Fruit fly (Drosophila melanogaster) whole organism, embryonic: Measurements from ENCODE around the gene CG45065.
A peak's percentile ranks its signal among the peaks of the same experiment; 100 is the strongest.

Experiments used
- Asciz ChIP-seq: fragments of 200-800 bp; sonication (Bioruptor generic); optimal IDR thresholded peaks from 2 replicates; lab custom pipeline; 2017; ENCODE audit warnings: missing biosample characterization, mild to moderate bottlenecking, missing genetic modification characterization, missing genetic modification reagents
- Bdp1 ChIP-seq: fragments of 200-800 bp; sonication (Bioruptor generic); optimal IDR thresholded peaks from 3 replicates; lab custom pipeline; 2016; ENCODE audit warnings: missing biosample characterization, missing genetic modification characterization
- CG10147 ChIP-seq: fragments of 200-800 bp; sonication (Bioruptor generic); optimal IDR thresholded peaks from 2 replicates; lab custom pipeline; 2019; ENCODE audit warnings: missing biosample characterization, mild to moderate bottlenecking, missing genetic modification characterization, moderate library complexity
- CG1024 ChIP-seq: fragments of 200-800 bp; sonication (Bioruptor generic); IDR thresholded peaks from 2 replicates; pipeline ENCODE4 v1.3.6; 2022; ENCODE audit warnings: missing biosample characterization, missing genetic modification characterization
- CG11504 ChIP-seq: fragments of 200-800 bp; sonication (Bioruptor generic); optimal IDR thresholded peaks from 3 replicates; lab custom pipeline; 2019; ENCODE audit warnings: missing biosample characterization, mild to moderate bottlenecking, missing genetic modification characterization, moderate library complexity
- CG12659 ChIP-seq: fragments of 200-800 bp; sonication (Bioruptor generic); optimal IDR thresholded peaks from 3 replicates; lab custom pipeline; 2017; ENCODE audit warnings: mild to moderate bottlenecking, missing biosample characterization, missing genetic modification reagents, missing genetic modification characterization
- CG13424 ChIP-seq: fragments of 200-800 bp; sonication (Bioruptor generic); optimal IDR thresholded peaks from 2 replicates; lab custom pipeline; 2019; ENCODE audit warnings: missing biosample characterization, mild to moderate bottlenecking, missing genetic modification characterization, moderate library complexity
- CG13894 ChIP-seq: fragments of 200-800 bp; sonication (Bioruptor generic); optimal IDR thresholded peaks from 3 replicates; lab custom pipeline; 2018; ENCODE audit warnings: missing biosample characterization, mild to moderate bottlenecking, missing genetic modification characterization, moderate library complexity
- CG14441 ChIP-seq: fragments of 200-800 bp; sonication (Bioruptor generic); IDR thresholded peaks from 2 replicates; pipeline ENCODE4 v1.3.6; 2022; ENCODE audit warnings: missing biosample characterization, missing genetic modification characterization
- CG14860 ChIP-seq: fragments of 200-800 bp; sonication (Bioruptor generic); IDR thresholded peaks from 3 replicates; pipeline ENCODE4 v1.3.6; 2022; ENCODE audit warnings: missing biosample characterization, missing genetic modification characterization; ENCODE audit not compliant: partially characterized antibody
- CG14965 ChIP-seq: fragments of 200-800 bp; sonication (Bioruptor generic); optimal IDR thresholded peaks from 2 replicates; lab custom pipeline; 2016; ENCODE audit warnings: missing biosample characterization, missing genetic modification characterization, borderline replicate concordance
- CG18011 ChIP-seq: fragments of 200-800 bp; sonication (Bioruptor generic); optimal IDR thresholded peaks from 2 replicates; lab custom pipeline; 2017; ENCODE audit warnings: missing biosample characterization, missing genetic modification characterization, mild to moderate bottlenecking, moderate library complexity, missing genotype
- CG18599 ChIP-seq: fragments of 200-800 bp; sonication (Bioruptor generic); optimal IDR thresholded peaks from 3 replicates; lab custom pipeline; 2017; ENCODE audit warnings: missing biosample characterization, missing genetic modification characterization, mild to moderate bottlenecking, moderate library complexity, missing genetic modification reagents
- CG2199 ChIP-seq: fragments of 200-800 bp; sonication (Bioruptor generic); IDR thresholded peaks from 3 replicates; pipeline ENCODE4 v1.3.6; 2022; ENCODE audit warnings: missing biosample characterization, missing genetic modification characterization
- CG4360 ChIP-seq: fragments of 200-800 bp; sonication (Bioruptor generic); IDR thresholded peaks from 2 replicates; pipeline ENCODE4 v1.3.6; 2022; ENCODE audit warnings: missing biosample characterization, missing genetic modification characterization
- CG4730 ChIP-seq: fragments of 200-800 bp; sonication (Bioruptor generic); IDR thresholded peaks from 2 replicates; pipeline ENCODE4 v1.3.6; 2022; ENCODE audit warnings: missing biosample characterization, missing genetic modification characterization
- CG6254 ChIP-seq: fragments of 200-800 bp; sonication (Bioruptor generic); optimal IDR thresholded peaks from 3 replicates; lab custom pipeline; 2017; ENCODE audit warnings: mild to moderate bottlenecking, missing biosample characterization, missing genetic modification reagents, missing genetic modification characterization
- CG6689 ChIP-seq: fragments of 200-800 bp; sonication (Bioruptor generic); IDR thresholded peaks from 2 replicates; pipeline ENCODE4 v1.3.6; 2022; ENCODE audit warnings: missing biosample characterization, missing genetic modification characterization
- CG6765 ChIP-seq: fragments of 200-800 bp; sonication (Bioruptor generic); optimal IDR thresholded peaks from 3 replicates; lab custom pipeline; 2017; ENCODE audit warnings: missing biosample characterization, mild to moderate bottlenecking, missing genetic modification characterization
- CG7786 ChIP-seq: fragments of 200-800 bp; sonication (Bioruptor generic); optimal IDR thresholded peaks from 2 replicates; lab custom pipeline; 2016; ENCODE audit warnings: missing biosample characterization, missing genetic modification characterization
- CG9609 ChIP-seq: fragments of 200-800 bp; sonication (Bioruptor generic); optimal IDR thresholded peaks from 3 replicates; lab custom pipeline; 2016; ENCODE audit warnings: missing biosample characterization, missing genetic modification characterization
- CG9817 ChIP-seq: fragments of 200-800 bp; sonication (Bioruptor generic); optimal IDR thresholded peaks from 2 replicates; lab custom pipeline; 2018; ENCODE audit warnings: missing biosample characterization, mild to moderate bottlenecking, missing genetic modification characterization, moderate library complexity
- CHES-1-like ChIP-seq: fragments of 200-800 bp; sonication (Bioruptor generic); optimal IDR thresholded peaks from 2 replicates; lab custom pipeline; 2016; ENCODE audit warnings: missing biosample characterization, missing genetic modification characterization
- D ChIP-seq, 2 experiments: fragments of 200-800 bp in 1 of 2; fragments of >200 bp in 1 of 2; sonication (Bioruptor generic) in 1 of 2; optimal IDR thresholded peaks; 2 replicates in 1 of 2; 3 replicates in 1 of 2; lab custom pipeline; 2017; ENCODE audit warnings: mild to moderate bottlenecking in 1 of 2, missing biosample characterization in 1 of 2, missing genetic modification characterization in 1 of 2, missing genetic modification reagents in 1 of 2
- D19B ChIP-seq: fragments of 200-800 bp; sonication (Bioruptor generic); optimal IDR thresholded peaks from 2 replicates; lab custom pipeline; 2017; ENCODE audit warnings: missing biosample characterization, mild to moderate bottlenecking, missing genetic modification characterization
- E2f2 ChIP-seq: fragments of 200-800 bp; sonication (Bioruptor generic); IDR thresholded peaks from 2 replicates; pipeline ENCODE4 v1.3.6; 2022; ENCODE audit warnings: missing biosample characterization, missing genetic modification characterization
- MESR4 ChIP-seq: fragments of 200-800 bp; sonication (Bioruptor generic); optimal IDR thresholded peaks from 2 replicates; lab custom pipeline; 2018; ENCODE audit warnings: missing biosample characterization, mild to moderate bottlenecking, missing genetic modification characterization, moderate library complexity
- Mad ChIP-seq: fragments of 200-800 bp; sonication (Bioruptor generic); optimal IDR thresholded peaks from 2 replicates; lab custom pipeline; 2016; ENCODE audit warnings: missing biosample characterization, missing genetic modification characterization
- Med ChIP-seq: fragments of 200-800 bp; sonication (Bioruptor generic); peaks from one replicate; lab custom pipeline; 2016; ENCODE audit warnings: missing biosample characterization, missing genetic modification characterization, mild to moderate bottlenecking, inconsistent platforms, moderate library complexity
- Opbp ChIP-seq: fragments of 200-800 bp; sonication (Bioruptor generic); IDR thresholded peaks from 3 replicates; pipeline ENCODE4 v1.3.6; 2022; ENCODE audit warnings: missing biosample characterization, missing genetic modification characterization; ENCODE audit not compliant: partially characterized antibody
- Pdp1 ChIP-seq, 2 experiments: fragments of 200-800 bp; sonication (Bioruptor generic); optimal IDR thresholded peaks; 3 replicates each; lab custom pipeline; 2016; ENCODE audit warnings: missing biosample characterization in 2 of 2, missing genetic modification characterization in 2 of 2, mild to moderate bottlenecking in 1 of 2, moderate library complexity in 1 of 2
- Side ChIP-seq: fragments of 200-800 bp; sonication (Bioruptor generic); optimal IDR thresholded peaks from 2 replicates; lab custom pipeline; 2016; ENCODE audit warnings: missing biosample characterization, missing genetic modification characterization
- Tbp ChIP-seq: fragments of >200 bp; optimal IDR thresholded peaks from 2 replicates; lab custom pipeline; 2018; ENCODE audit warnings: missing biosample characterization, missing genetic modification characterization
- YL-1 ChIP-seq: fragments of 200-800 bp; sonication (Bioruptor generic); optimal IDR thresholded peaks from 3 replicates; lab custom pipeline; 2017; ENCODE audit warnings: missing biosample characterization, mild to moderate bottlenecking, missing genetic modification characterization
- al ChIP-seq: fragments of 200-800 bp; sonication (Bioruptor generic); IDR thresholded peaks from 2 replicates; pipeline ENCODE4 v1.3.6; 2022; ENCODE audit warnings: missing biosample characterization, missing genetic modification characterization
- dmrt99B ChIP-seq: fragments of 200-800 bp; sonication (Bioruptor generic); optimal IDR thresholded peaks from 2 replicates; lab custom pipeline; 2018; ENCODE audit warnings: missing biosample characterization, mild to moderate bottlenecking, missing genetic modification characterization, moderate library complexity
- emc ChIP-seq: fragments of 200-800 bp; sonication (Bioruptor generic); optimal IDR thresholded peaks from 2 replicates; lab custom pipeline; 2016; ENCODE audit warnings: missing biosample characterization, missing genetic modification characterization
- ems ChIP-seq: fragments of 200-800 bp; sonication (Bioruptor generic); optimal IDR thresholded peaks from 3 replicates; lab custom pipeline; 2016; ENCODE audit warnings: missing biosample characterization, missing genetic modification characterization
- fd64A ChIP-seq: fragments of 200-800 bp; sonication (Bioruptor generic); optimal IDR thresholded peaks from 3 replicates; lab custom pipeline; 2018; ENCODE audit warnings: missing biosample characterization, mild to moderate bottlenecking, missing genetic modification characterization
- ftz-f1 ChIP-seq: fragments of 200-800 bp; sonication (Bioruptor generic); optimal IDR thresholded peaks from 2 replicates; lab custom pipeline; 2016; ENCODE audit warnings: missing biosample characterization, missing genetic modification characterization
- insv ChIP-seq, 2 experiments: fragments of 200-800 bp; sonication (Bioruptor generic); optimal IDR thresholded peaks; 3 replicates each; lab custom pipeline; 2016 to 2018; ENCODE audit warnings: missing biosample characterization in 2 of 2, missing genetic modification characterization in 2 of 2
- inv ChIP-seq: fragments of 200-800 bp; sonication (Bioruptor generic); IDR thresholded peaks from 2 replicates; pipeline ENCODE4 v1.3.6; 2022; ENCODE audit warnings: missing biosample characterization, missing genetic modification characterization; ENCODE audit not compliant: partially characterized antibody
- lbe ChIP-seq: fragments of 200-800 bp; sonication (Bioruptor generic); optimal IDR thresholded peaks from 2 replicates; lab custom pipeline; 2016; ENCODE audit warnings: missing biosample characterization, mild to moderate bottlenecking, missing genetic modification characterization
- onecut ChIP-seq: fragments of 200-800 bp; sonication (Bioruptor generic); IDR thresholded peaks from 2 replicates; pipeline ENCODE4 v1.3.6; 2022; ENCODE audit warnings: missing biosample characterization, missing genetic modification characterization
- pan ChIP-seq, 4 experiments: fragments of >200 bp in 3 of 4; fragments of 200-800 bp in 1 of 4; sonication (Bioruptor generic) in 1 of 4; optimal IDR thresholded peaks in 3 of 4; IDR thresholded peaks in 1 of 4; 2 replicates each; pipeline versions ENCODE4 v1.3.6 to Lab custom; 2017 to 2022; ENCODE audit warnings: missing biosample characterization in 2 of 4, missing genetic modification characterization in 2 of 4, mixed read lengths in 1 of 4
- tna ChIP-seq: fragments of 200-800 bp; sonication (Bioruptor generic); IDR thresholded peaks from 2 replicates; pipeline ENCODE4 v1.3.6; 2022; ENCODE audit warnings: missing biosample characterization, missing genetic modification characterization; ENCODE audit not compliant: partially characterized antibody
- ttk ChIP-seq: fragments of 200-800 bp; sonication (Bioruptor generic); IDR thresholded peaks from 2 replicates; pipeline ENCODE4 v2.1.2; 2022; ENCODE audit warnings: missing biosample characterization, missing genetic modification characterization

Gene CG45065

DNA sequence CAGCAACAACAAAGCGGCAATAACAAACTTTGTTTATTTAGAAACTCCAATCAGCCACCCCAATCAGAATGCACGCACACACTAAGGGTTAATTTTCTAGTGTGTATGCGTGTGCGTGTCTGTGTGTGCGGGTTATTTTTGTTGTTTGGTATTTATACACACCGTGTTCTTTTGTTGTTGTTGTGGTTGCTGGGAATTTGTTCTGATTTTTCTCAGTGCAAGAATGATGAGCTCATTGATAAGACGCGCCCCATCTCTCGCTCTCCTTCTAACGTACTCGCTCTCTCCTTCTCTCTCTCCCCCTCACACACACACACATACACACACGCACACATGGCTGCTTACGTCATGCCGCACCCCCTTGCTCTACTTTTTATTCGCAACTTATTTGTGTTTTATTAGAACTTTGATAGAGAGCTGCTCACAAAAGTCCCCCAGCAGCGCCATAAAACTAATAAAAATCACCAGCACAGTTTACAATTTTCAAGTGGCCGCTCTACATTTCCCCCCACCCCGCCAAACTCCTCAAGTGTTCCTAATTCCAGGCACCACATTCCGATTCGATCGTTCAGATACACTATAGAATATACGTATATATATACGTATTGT lies 42.5 kb downstream of the CG45065 start (continued):
- TF ChIP-seq CG2199 (GFP tag; lab: Robert Waterston, UW) = no peak
- peak; percentile 39 for TF ChIP-seq CG6765 (GFP tag; lab: Kevin White, UChicago)
- TF ChIP-seq al (GFP tag; lab: Robert Waterston, UW) = peak; percentile 61
- TF ChIP-seq Med (GFP tag; lab: Kevin White, UChicago) = peak; percentile 93
- no peak for TF ChIP-seq CG18011 (GFP tag; lab: Kevin White, UChicago)
- TF ChIP-seq CG18599 (GFP tag; lab: Kevin White, UChicago) = peak; percentile 71
- no peak for TF ChIP-seq CG6254 (GFP tag; lab: Kevin White, UChicago)
- peak; percentile 83 to 94 for TF ChIP-seq insv (GFP tag; optimal IDR thresholded peaks at IDR 0.05; lab: Kevin White, UChicago)
- TF ChIP-seq onecut (GFP tag; lab: Robert Waterston, UW) = 0 out of 2 replicates have a peak, but pooled peaks have one; percentile 3
- TF ChIP-seq Asciz (GFP tag; lab: Kevin White, UChicago) = no peak
- TF ChIP-seq CG11504 (tag; lab: Kevin White, UChicago) = peak; percentile 13
- no peak for TF ChIP-seq CG14860 (GFP tag; lab: Robert Waterston, UW)
- peak; percentile 46 for TF ChIP-seq CHES-1-like (GFP tag; lab: Kevin White, UChicago)
- TF ChIP-seq CG13424 (tag; lab: Kevin White, UChicago) = peak; percentile 22
- TF ChIP-seq Side (GFP tag; lab: Kevin White, UChicago) = peak; percentile 40
- TF ChIP-seq Opbp (GFP tag; lab: Robert Waterston, UW) = no peak
- peak; percentile 9 for TF ChIP-seq fd64A (GFP tag; lab: Kevin White, UChicago)
- no peak for TF ChIP-seq CG1024 (GFP tag; lab: Robert Waterston, UW)
- TF ChIP-seq Tbp = no peak
- peak; percentile 91 for TF ChIP-seq CG13894
- no peak for TF ChIP-seq CG10147 (GFP tag; lab: Kevin White, UChicago)
- TF ChIP-seq CG14441 (GFP tag; lab: Robert Waterston, UW) = peak; percentile 52
- TF ChIP-seq ttk (GFP tag; lab: Robert Waterston, UW) = peak; percentile 60; the same call in 1 of the 2 replicates
- TF ChIP-seq CG9817 = peak; percentile 32
- TF ChIP-seq tna (GFP tag; lab: Robert Waterston, UW) = no peak
- no peak for TF ChIP-seq lbe (GFP tag; lab: Kevin White, UChicago)
- peak; percentile 45 for TF ChIP-seq YL-1 (GFP tag; lab: Kevin White, UChicago)
- TF ChIP-seq Mad (GFP tag; lab: Kevin White, UChicago) = peak; percentile 15
- TF ChIP-seq E2f2 (GFP tag; lab: Robert Waterston, UW) = no peak
- peak; percentile 63 for TF ChIP-seq CG7786 (GFP tag; lab: Kevin White, UChicago)
- peak; percentile 24 for TF ChIP-seq ems
- TF ChIP-seq inv (GFP tag; lab: Robert Waterston, UW) = no peak
- TF ChIP-seq dmrt99B (tag; lab: Kevin White, UChicago) = peak; percentile 30
- TF ChIP-seq CG4730 (GFP tag; lab: Robert Waterston, UW) = peak; percentile 12; the same call in 1 of the 2 replicates
- TF ChIP-seq CG4360 = peak; percentile 93
- peak; percentile 31 for TF ChIP-seq D19B (GFP tag; lab: Kevin White, UChicago)
- TF ChIP-seq CG9609 = peak; percentile 32
- no peak for TF ChIP-seq MESR4
- TF ChIP-seq Pdp1 (GFP tag; optimal IDR thresholded peaks at IDR 0.05; lab: Kevin White, UChicago) = peak in 1 of 2 experiments; percentile 92
- TF ChIP-seq Bdp1 (GFP tag; lab: Kevin White, UChicago) = peak; percentile 30
- TF ChIP-seq emc (GFP tag; lab: Kevin White, UChicago) = peak; percentile 33
- TF ChIP-seq CG6689 (GFP tag; lab: Robert Waterston, UW) = peak; percentile 27; the same call in 1 of the 2 replicates
- TF ChIP-seq CG14965 (GFP tag; lab: Kevin White, UChicago) = no peak
- no peak for TF ChIP-seq pan (optimal IDR thresholded peaks at IDR 0.05; lab: Kevin White, UChicago)
- peak in 1 of 2 experiments; percentile 68 for TF ChIP-seq pan (GFP tag; optimal IDR thresholded peaks at IDR 0.05 in 1 of 2, IDR thresholded peaks at IDR 0.05 in 1 of 2)
- TF ChIP-seq D (optimal IDR thresholded peaks at IDR 0.05; lab: Kevin White, UChicago) = no peak
- peak; percentile 31 for TF ChIP-seq D (GFP tag; optimal IDR thresholded peaks at IDR 0.05; lab: Kevin White, UChicago)
- peak; percentile 2 for TF ChIP-seq CG12659 (GFP tag; lab: Kevin White, UChicago)
- no peak for TF ChIP-seq ftz-f1 (GFP tag; lab: Kevin White, UChicago)
